Worm (Caenorhabditis elegans) whole organism, young adult: Measurements from ENCODE around the gene skr-21.

Source experiments
- B0035.1 ChIP-seq: sonication (generic microtip); optimal IDR thresholded peaks from 2 replicates; lab custom pipeline; 2016; ENCODE audit warnings: missing genetic modification characterization, mild to moderate bottlenecking, missing compliant biosample characterization, missing genotype, missing genetic modification reagents
- B0336.3 ChIP-seq: fragments of 200-800 bp; sonication (Bioruptor generic); IDR thresholded peaks from 2 replicates; pipeline ENCODE4 v1.3.6; 2022; ENCODE audit warnings: missing genetic modification characterization, missing compliant biosample characterization
- F22D6.2 ChIP-seq: sonication (generic microtip); optimal IDR thresholded peaks from 2 replicates; lab custom pipeline; 2016; ENCODE audit warnings: mild to moderate bottlenecking, missing genetic modification characterization, missing compliant biosample characterization
- F37B4.10 ChIP-seq: fragments of 200-800 bp; sonication (Bioruptor generic); IDR thresholded peaks from 2 replicates; pipeline ENCODE4 v1.3.6; 2022; ENCODE audit warnings: missing genetic modification characterization, missing compliant biosample characterization
- F49E8.2 ChIP-seq: sonication (generic microtip); optimal IDR thresholded peaks from 3 replicates; lab custom pipeline; 2017; ENCODE audit warnings: missing genetic modification characterization, mild to moderate bottlenecking, missing compliant biosample characterization, antibody characterized with exemption, moderate library complexity; ENCODE audit not compliant: insufficient read depth
- F52B5.7 ChIP-seq: sonication (generic microtip); optimal IDR thresholded peaks from 2 replicates; lab custom pipeline; 2016; ENCODE audit warnings: mild to moderate bottlenecking, missing genetic modification characterization, missing compliant biosample characterization
- F55B11.4 ChIP-seq: sonication (generic microtip); optimal IDR thresholded peaks from 2 replicates; lab custom pipeline; 2016; ENCODE audit warnings: missing compliant biosample characterization, missing genetic modification characterization, borderline replicate concordance; ENCODE audit not compliant: insufficient read depth
- T26A5.8 ChIP-seq: sonication (generic microtip); optimal IDR thresholded peaks from 2 replicates; lab custom pipeline; 2016; ENCODE audit warnings: missing genetic modification characterization, missing compliant biosample characterization
- Y53G8AR.9 ChIP-seq: fragments of 200-800 bp; sonication (Bioruptor generic); conservative IDR thresholded peaks from 2 replicates; pipeline ENCODE4 v1.3.6; 2022; ENCODE audit warnings: missing genetic modification reagents, missing genetic modification characterization, missing compliant biosample characterization
- Y67H2A.10 ChIP-seq: fragments of 200-800 bp; sonication (Bioruptor generic); conservative IDR thresholded peaks from 2 replicates; pipeline ENCODE4 v1.3.6; 2022; ENCODE audit warnings: missing genetic modification reagents, missing genetic modification characterization, missing compliant biosample characterization
- aptf-2 ChIP-seq: fragments of 200-800 bp; sonication (Bioruptor generic); conservative IDR thresholded peaks from 2 replicates; pipeline ENCODE4 v1.3.6; 2022; ENCODE audit warnings: missing genetic modification reagents, missing genetic modification characterization, missing compliant biosample characterization
- attf-5 ChIP-seq: fragments of 200-800 bp; sonication (Bioruptor generic); optimal IDR thresholded peaks from 2 replicates; lab custom pipeline; 2018; ENCODE audit warnings: mild to moderate bottlenecking, missing genetic modification characterization, missing compliant biosample characterization
- bed-2 ChIP-seq: fragments of 200-800 bp; sonication (Bioruptor generic); IDR thresholded peaks from 2 replicates; pipeline ENCODE4 v1.3.6; 2022; ENCODE audit warnings: missing genetic modification reagents, missing genetic modification characterization, missing compliant biosample characterization
- ccch-3 ChIP-seq: fragments of 200-800 bp; sonication (Bioruptor generic); optimal IDR thresholded peaks from 2 replicates; lab custom pipeline; 2018; ENCODE audit warnings: mild to moderate bottlenecking, missing genetic modification characterization, missing compliant biosample characterization
- cebp-2 ChIP-seq: fragments of 200-800 bp; sonication (Bioruptor generic); IDR thresholded peaks from 2 replicates; pipeline ENCODE4 v1.3.6; 2022; ENCODE audit warnings: missing genetic modification characterization, missing compliant biosample characterization
- ceh-100 ChIP-seq: fragments of 200-800 bp; sonication (Bioruptor generic); IDR thresholded peaks from 2 replicates; pipeline ENCODE4 v1.3.6; 2022; ENCODE audit warnings: missing genetic modification reagents, missing genetic modification characterization, missing compliant biosample characterization
- ceh-27 ChIP-seq: fragments of 200-800 bp; sonication (Bioruptor generic); optimal IDR thresholded peaks from 2 replicates; lab custom pipeline; 2018; ENCODE audit warnings: mild to moderate bottlenecking, missing genetic modification characterization, moderate library complexity, missing compliant biosample characterization
- ceh-40 ChIP-seq: fragments of 200-800 bp; sonication (Bioruptor generic); IDR thresholded peaks from 2 replicates; pipeline ENCODE4 v1.3.6; 2022; ENCODE audit warnings: missing genetic modification characterization, missing compliant biosample characterization
- die-1 ChIP-seq: sonication (generic microtip); optimal IDR thresholded peaks from 2 replicates; lab custom pipeline; 2016; ENCODE audit warnings: missing genotype, mild to moderate bottlenecking, missing genetic modification characterization, missing compliant biosample characterization
- egl-44 ChIP-seq: fragments of 200-800 bp; sonication (Bioruptor generic); IDR thresholded peaks from 2 replicates; pipeline ENCODE4 v1.3.6; 2022; ENCODE audit warnings: missing genetic modification reagents, missing genetic modification characterization, missing compliant biosample characterization
- gei-17 ChIP-seq: fragments of 200-800 bp; sonication (Bioruptor generic); optimal IDR thresholded peaks from 2 replicates; lab custom pipeline; 2018; ENCODE audit warnings: mild to moderate bottlenecking, missing genetic modification characterization, missing compliant biosample characterization
- hlh-12 ChIP-seq: sonication (generic microtip); optimal IDR thresholded peaks from 2 replicates; lab custom pipeline; 2016; ENCODE audit warnings: missing genetic modification characterization, missing compliant biosample characterization
- hmg-1.2 ChIP-seq: fragments of 200-800 bp; sonication (Bioruptor generic); IDR thresholded peaks from 2 replicates; pipeline ENCODE4 v1.3.6; 2022; ENCODE audit warnings: missing genetic modification reagents, missing genetic modification characterization, missing compliant biosample characterization
- hmg-20 ChIP-seq: fragments of 200-800 bp; sonication (Bioruptor generic); IDR thresholded peaks from 2 replicates; pipeline ENCODE4 v1.3.6; 2022; ENCODE audit warnings: missing genetic modification reagents, missing genetic modification characterization, missing compliant biosample characterization
- let-607 ChIP-seq, 2 experiments: fragments of 200-800 bp in 1 of 2; sonication (Bioruptor generic) in 1 of 2; sonication (generic microtip) in 1 of 2; optimal IDR thresholded peaks; 2 replicates each; lab custom pipeline; 2016 to 2018; ENCODE audit warnings: mild to moderate bottlenecking in 2 of 2, missing compliant biosample characterization in 2 of 2, missing genetic modification characterization in 2 of 2, moderate library complexity in 2 of 2, missing genotype in 1 of 2
- lir-1 ChIP-seq: fragments of 200-800 bp; sonication (Bioruptor generic); conservative IDR thresholded peaks from 2 replicates; pipeline ENCODE4 v1.3.6; 2022; ENCODE audit warnings: missing genetic modification reagents, missing genetic modification characterization, missing compliant biosample characterization
- lsl-1 ChIP-seq: fragments of 200-800 bp; sonication (Bioruptor generic); optimal IDR thresholded peaks from 2 replicates; lab custom pipeline; 2018; ENCODE audit warnings: mild to moderate bottlenecking, missing genetic modification characterization, moderate library complexity, missing compliant biosample characterization
- madf-8 ChIP-seq: fragments of 200-800 bp; sonication (Bioruptor generic); conservative IDR thresholded peaks from 2 replicates; pipeline ENCODE4 v1.3.6; 2022; ENCODE audit warnings: missing genetic modification reagents, missing genetic modification characterization, missing compliant biosample characterization
- mel-28 ChIP-seq: sonication (generic microtip); optimal IDR thresholded peaks from 2 replicates; lab custom pipeline; 2016; ENCODE audit warnings: borderline replicate concordance, mild to moderate bottlenecking, missing genetic modification characterization, missing compliant biosample characterization
- nfyb-1 ChIP-seq: fragments of 200-800 bp; sonication (Bioruptor generic); IDR thresholded peaks from 2 replicates; pipeline ENCODE4 v1.3.6; 2022; ENCODE audit warnings: missing genetic modification reagents, missing genetic modification characterization, missing compliant biosample characterization
- nhr-120 ChIP-seq: fragments of 200-800 bp; sonication (Bioruptor generic); IDR thresholded peaks from 2 replicates; pipeline ENCODE4 v1.3.6; 2022; ENCODE audit warnings: missing genetic modification characterization, missing compliant biosample characterization
- nhr-90 ChIP-seq: sonication (generic microtip); optimal IDR thresholded peaks from 2 replicates; lab custom pipeline; 2016; ENCODE audit warnings: missing genotype, mild to moderate bottlenecking, missing genetic modification characterization, missing compliant biosample characterization
- pbrm-1 ChIP-seq: fragments of 200-800 bp; sonication (Bioruptor generic); IDR thresholded peaks from 2 replicates; pipeline ENCODE4 v1.3.6; 2022; ENCODE audit warnings: missing genetic modification reagents, missing genetic modification characterization, missing compliant biosample characterization
- rcor-1 ChIP-seq: fragments of 200-800 bp; sonication (Bioruptor generic); IDR thresholded peaks from 2 replicates; pipeline ENCODE4 v1.3.6; 2022; ENCODE audit warnings: missing genetic modification reagents, missing genetic modification characterization, missing compliant biosample characterization
- repo-1 ChIP-seq: sonication (generic microtip); optimal IDR thresholded peaks from 2 replicates; lab custom pipeline; 2017; ENCODE audit warnings: mild to moderate bottlenecking, missing genetic modification characterization, missing compliant biosample characterization
- snpc-3.4 ChIP-seq: sonication (generic microtip); optimal IDR thresholded peaks from 2 replicates; lab custom pipeline; 2017; ENCODE audit warnings: missing genetic modification characterization, mild to moderate bottlenecking, missing compliant biosample characterization, antibody characterized with exemption, moderate library complexity, missing genotype, missing genetic modification reagents
- snpc-4 ChIP-seq, 5 experiments: fragments of 150-350 bp in 1 of 5; sonication (generic microtip) in 4 of 5; optimal IDR thresholded peaks; 2 replicates each; lab custom pipeline; 2014 to 2018; ENCODE audit warnings: missing genetic modification characterization in 5 of 5, missing biosample characterization in 3 of 5, antibody characterized with exemption in 2 of 5, mild to moderate bottlenecking in 2 of 5, missing compliant biosample characterization in 2 of 5, missing genotype in 2 of 5, moderate library complexity in 2 of 5, missing genetic modification reagents in 1 of 5
- unc-130 ChIP-seq: sonication (generic microtip); optimal IDR thresholded peaks from 2 replicates; lab custom pipeline; 2016; ENCODE audit warnings: missing genetic modification reagents, missing genetic modification characterization, missing compliant biosample characterization
- unc-62 ChIP-seq: fragments of 150-350 bp; optimal IDR thresholded peaks from 2 replicates; lab custom pipeline; 2014; ENCODE audit warnings: missing biosample characterization, missing genetic modification reagents, missing genetic modification characterization
- xnd-1 ChIP-seq: sonication (generic microtip); optimal IDR thresholded peaks from 2 replicates; lab custom pipeline; 2016; ENCODE audit warnings: missing genotype, missing genetic modification reagents, missing genetic modification characterization, missing compliant biosample characterization
- ztf-18 ChIP-seq: sonication (generic microtip); optimal IDR thresholded peaks from 2 replicates; lab custom pipeline; 2016; ENCODE audit warnings: missing genotype, mild to moderate bottlenecking, missing genetic modification characterization, missing compliant biosample characterization
- ztf-28 ChIP-seq: fragments of 200-800 bp; sonication (Bioruptor generic); IDR thresholded peaks from 2 replicates; pipeline ENCODE4 v1.3.6; 2022; ENCODE audit warnings: missing genetic modification reagents, missing genetic modification characterization, missing compliant biosample characterization

skr-21 gene

ce11 chrX:13264550-13264949 is 38.1 kb upstream of the skr-21 start (continued):
- no peak for TF ChIP-seq F55B11.4 (tag; lab: Kevin White, UChicago)
- no peak for TF ChIP-seq mel-28 (tag; lab: Kevin White, UChicago)
- TF ChIP-seq attf-5 (GFP tag; lab: Kevin White, UChicago) = no peak
- TF ChIP-seq ztf-18 (tag; lab: Kevin White, UChicago) = peak; percentile 60
- peak; percentile 85 for TF ChIP-seq rcor-1
- peak; percentile 35; the same call in 1 of the 2 replicates for TF ChIP-seq bed-2 (GFP tag; lab: Robert Waterston, UW)
- peak; percentile 89; the same call in 1 of the 2 replicates for TF ChIP-seq F37B4.10 (GFP tag; lab: Robert Waterston, UW)
- TF ChIP-seq hmg-1.2 (GFP tag; lab: Robert Waterston, UW) = peak; percentile 83
- peak; percentile 16 for TF ChIP-seq ccch-3 (GFP tag; lab: Kevin White, UChicago)
- TF ChIP-seq snpc-3.4 (tag; lab: Kevin White, UChicago) = peak; percentile 60
- TF ChIP-seq hmg-20 = peak; percentile 35; the same call in 1 of the 2 replicates
- TF ChIP-seq madf-8 (GFP tag; lab: Robert Waterston, UW) = 0 out of 2 replicates have a peak, but pooled peaks have one; percentile 21
- 0 out of 2 replicates have a peak, but pooled peaks have one; percentile 34 for TF ChIP-seq aptf-2 (GFP tag; lab: Robert Waterston, UW)
- peak; percentile 89 for TF ChIP-seq die-1
- peak; percentile 53 for TF ChIP-seq B0035.1 (tag; lab: Kevin White, UChicago)
- peak; percentile 83 for TF ChIP-seq egl-44
- TF ChIP-seq B0336.3 (GFP tag; lab: Robert Waterston, UW) = no peak
- no peak for TF ChIP-seq nhr-120 (GFP tag; lab: Robert Waterston, UW)
- TF ChIP-seq Y53G8AR.9 (GFP tag; lab: Robert Waterston, UW) = 0 out of 2 replicates have a peak, but pooled peaks have one; percentile 38
- peak; percentile 68 for TF ChIP-seq F52B5.7 (tag; lab: Kevin White, UChicago)
- peak; percentile 41 for TF ChIP-seq hlh-12 (tag; lab: Kevin White, UChicago)
- TF ChIP-seq nfyb-1 (GFP tag; lab: Robert Waterston, UW) = peak; percentile 89
- peak; percentile 84 for TF ChIP-seq nhr-90 (tag; lab: Kevin White, UChicago)
- TF ChIP-seq unc-130 = peak; percentile 30
- peak; percentile 48 for TF ChIP-seq repo-1 (tag; lab: Kevin White, UChicago)
- peak; percentile 0 to 52 for TF ChIP-seq let-607 (tag; optimal IDR thresholded peaks at IDR 0.05; lab: Kevin White, UChicago)
- peak; percentile 50 for TF ChIP-seq T26A5.8 (tag; lab: Kevin White, UChicago)
- TF ChIP-seq F49E8.2 (tag; lab: Kevin White, UChicago) = no peak
- TF ChIP-seq ztf-28 = peak; percentile 78; the same call in 1 of the 2 replicates
- TF ChIP-seq F22D6.2 = peak; percentile 33
- TF ChIP-seq xnd-1 = no peak
- peak; percentile 63; the same call in 1 of the 2 replicates for TF ChIP-seq lir-1 (GFP tag; lab: Robert Waterston, UW)
- TF ChIP-seq cebp-2 (GFP tag; lab: Robert Waterston, UW) = peak; percentile 88; the same call in 1 of the 2 replicates
- no peak for TF ChIP-seq snpc-4 (GFP tag; optimal IDR thresholded peaks at IDR 0.05; lab: Kevin White, UChicago)
- TF ChIP-seq snpc-4 (tag; optimal IDR thresholded peaks at IDR 0.05; lab: Kevin White, UChicago) = peak in 3 of 4 experiments; percentile 49 to 71 (median 71)
- peak; percentile 45 for TF ChIP-seq ceh-27
- peak; percentile 66; the same call in 1 of the 2 replicates for TF ChIP-seq ceh-40 (GFP tag; lab: Robert Waterston, UW)
- TF ChIP-seq Y67H2A.10 (GFP tag; lab: Robert Waterston, UW) = 0 out of 2 replicates have a peak, but pooled peaks have one; percentile 17
- TF ChIP-seq gei-17 = peak; percentile 60
- TF ChIP-seq unc-62 = no peak
- TF ChIP-seq lsl-1 = no peak
- peak; percentile 88 for TF ChIP-seq pbrm-1 (GFP tag; lab: Robert Waterston, UW)
- no peak for TF ChIP-seq ceh-100 (GFP tag; lab: Robert Waterston, UW)
